Worm (Caenorhabditis elegans) whole organism, L2 larva: ENCODE data around the gene tag-267.

ENCODE experiments used
- Y55F3AM.14 ChIP-seq: fragments of 200-800 bp; sonication (Bioruptor generic); optimal IDR thresholded peaks from 2 replicates; lab custom pipeline; 2018; ENCODE audit warnings: mild to moderate bottlenecking, missing genetic modification characterization, missing compliant biosample characterization
- alr-1 ChIP-seq: fragments of 150-350 bp; optimal IDR thresholded peaks from 2 replicates; lab custom pipeline; 2014; ENCODE audit warnings: missing biosample characterization, missing genetic modification characterization
- ama-1 ChIP-seq: fragments of 150-350 bp; optimal IDR thresholded peaks from 2 replicates; lab custom pipeline; 2018; ENCODE audit warnings: inconsistent platforms
- ceh-16 ChIP-seq: fragments of 150-350 bp; optimal IDR thresholded peaks from 2 replicates; lab custom pipeline; 2014; ENCODE audit warnings: missing biosample characterization, missing genetic modification characterization
- ceh-82 ChIP-seq: fragments of 150-350 bp; optimal IDR thresholded peaks from 2 replicates; lab custom pipeline; 2014; ENCODE audit warnings: missing biosample characterization, missing genetic modification characterization
- egl-27 ChIP-seq: sonication (generic microtip); optimal IDR thresholded peaks from 3 replicates; lab custom pipeline; 2017; ENCODE audit warnings: missing biosample characterization, missing genetic modification reagents, missing genetic modification characterization
- elt-1 ChIP-seq: fragments of 150-350 bp; optimal IDR thresholded peaks from 2 replicates; lab custom pipeline; 2014; ENCODE audit warnings: missing biosample characterization, missing genetic modification characterization
- elt-3 ChIP-seq: sonication (generic microtip); optimal IDR thresholded peaks from 2 replicates; lab custom pipeline; 2017; ENCODE audit warnings: missing biosample characterization, missing genetic modification characterization
- lin-11 ChIP-seq: fragments of 150-350 bp; sonication (generic microtip); optimal IDR thresholded peaks from 2 replicates; lab custom pipeline; 2014; ENCODE audit warnings: missing biosample characterization, missing genetic modification characterization, inconsistent platforms, mixed read lengths
- nhr-237 ChIP-seq: fragments of 150-350 bp; optimal IDR thresholded peaks from 2 replicates; lab custom pipeline; 2014; ENCODE audit warnings: missing biosample characterization, missing genetic modification characterization
- peb-1 ChIP-seq: fragments of 150-350 bp; optimal IDR thresholded peaks from 2 replicates; lab custom pipeline; 2014; ENCODE audit warnings: missing biosample characterization, missing genetic modification characterization

DNA sequence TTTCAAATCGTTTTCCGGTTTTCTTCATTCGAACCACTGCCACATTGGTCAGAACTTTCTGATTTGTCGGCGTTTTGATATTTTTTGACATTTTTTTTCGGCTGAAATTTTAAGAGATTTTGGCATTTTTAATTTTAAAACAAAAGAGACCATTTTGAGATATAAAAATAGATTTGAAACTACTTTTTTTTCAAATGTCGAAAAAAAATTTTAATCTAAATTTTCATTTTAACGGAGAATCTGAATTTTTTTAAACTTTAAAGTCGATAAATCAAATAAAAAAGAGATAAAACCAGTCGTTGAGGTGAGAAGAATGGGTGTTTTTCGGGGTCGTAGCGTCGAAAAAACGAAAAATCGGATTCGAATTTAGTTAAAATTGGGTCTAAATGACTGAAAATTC is 2.3 kb upstream of the tag-267 start, which contains the start of gene sbds-1:
- TF ChIP-seq ama-1 (lab: Kevin White, UChicago) (no peak), ceh-82 (tag; lab: Kevin White, UChicago) (no peak), nhr-237 (tag; lab: Kevin White, UChicago) (no peak), elt-3 (tag; lab: Kevin White, UChicago) (no peak), lin-11 (tag; lab: Kevin White, UChicago) (no peak), egl-27 (no peak), Y55F3AM.14 (no peak), ceh-16 (tag; lab: Kevin White, UChicago) (no peak), elt-1 (tag; lab: Kevin White, UChicago) (no peak), alr-1 (tag; lab: Kevin White, UChicago) (no peak), peb-1 (no peak)
